Fruit fly (Drosophila melanogaster): ENCODE data around the gene sloth2.

sloth2 gene

dm6 chrX:6994473-6995179 lies 16.5 kb upstream of the sloth2 start (continued):
- TF ChIP-seq CG6813 (GFP tag; optimal IDR thresholded peaks at IDR 0.05) (peak; percentile 40), CG6689 (GFP tag; IDR thresholded peaks at IDR 0.05) (no peak), CG15696 (tag; optimal IDR thresholded peaks at IDR 0.05) (peak; percentile 55), Pdp1 (GFP tag; optimal IDR thresholded peaks at IDR 0.05) (peak in 1 of 2 experiments; percentile 22), br (optimal IDR thresholded peaks at IDR 0.05) (no peak), mirr (GFP tag; optimal IDR thresholded peaks at IDR 0.05) (peak; percentile 84), sqz (GFP tag; optimal IDR thresholded peaks at IDR 0.05) (no peak), mld (GFP tag; IDR thresholded peaks at IDR 0.05; ENCODE audit: partially characterized antibody) (no peak), fd64A (GFP tag; optimal IDR thresholded peaks at IDR 0.05) (peak; percentile 7), sens (GFP tag) (peak; percentile 60), cwo (GFP tag; optimal IDR thresholded peaks at IDR 0.05) (no peak), odd (GFP tag; optimal IDR thresholded peaks at IDR 0.05) (peak; percentile 40), grn (GFP tag; optimal IDR thresholded peaks at IDR 0.05) (peak; percentile 77), CG7745 (tag; optimal IDR thresholded peaks at IDR 0.05) (peak; percentile 26), dmrt11E (tag; optimal IDR thresholded peaks at IDR 0.05) (peak; percentile 22), nom (GFP tag; optimal IDR thresholded peaks at IDR 0.05) (peak; percentile 77), CG1233 (GFP tag; optimal IDR thresholded peaks at IDR 0.05) (peak; percentile 6), CG15601 (tag; optimal IDR thresholded peaks at IDR 0.05) (peak; percentile 42), sd (tag; optimal IDR thresholded peaks at IDR 0.05) (peak; percentile 79), sug (tag; optimal IDR thresholded peaks at IDR 0.05) (peak; percentile 24), Oaz (GFP tag; IDR thresholded peaks at IDR 0.05) (no peak), CG9876 (GFP tag; optimal IDR thresholded peaks at IDR 0.05) (no peak), CG12236 (GFP tag; optimal IDR thresholded peaks at IDR 0.05) (peak; percentile 5), ap (GFP tag; IDR thresholded peaks at IDR 0.05) (no peak), schlank (tag; optimal IDR thresholded peaks at IDR 0.05) (peak; percentile 4), CG17385 (GFP tag; optimal IDR thresholded peaks at IDR 0.05) (peak; percentile 13), CG14441 (GFP tag; IDR thresholded peaks at IDR 0.05) (no peak), fd102C (GFP tag; optimal IDR thresholded peaks at IDR 0.05) (peak; percentile 21), CG34376 (GFP tag; optimal IDR thresholded peaks at IDR 0.05) (peak; percentile 54), CG33557 (GFP tag; optimal IDR thresholded peaks at IDR 0.05) (peak; percentile 43), Med (GFP tag) (peak; percentile 34), corto (GFP tag; optimal IDR thresholded peaks at IDR 0.05) (no peak)

dm6 chrX:6995258-6995657 lies 15.9 kb upstream of the sloth2 start:
- TF ChIP-seq PHDP (tag; optimal IDR thresholded peaks at IDR 0.05) (no peak), Med (GFP tag) (peak; percentile 48), ab (GFP tag; optimal IDR thresholded peaks at IDR 0.05) (no peak)

dm6 chrX:6996130-6996529 lies 15.0 kb upstream of the sloth2 start:
- TF ChIP-seq zf30C (GFP tag; optimal IDR thresholded peaks at IDR 0.05): peak; percentile 73
- TF ChIP-seq sens (GFP tag): peak; percentile 13
- TF ChIP-seq Med (GFP tag): peak; percentile 67
- no peak for TF ChIP-seq danr (GFP tag; IDR thresholded peaks at IDR 0.05)
- TF ChIP-seq eve (GFP tag; optimal IDR thresholded peaks at IDR 0.05): peak in 1 of 2 experiments; percentile 2
